Worm (Caenorhabditis elegans) whole organism, L4/young adult: ENCODE results near the gene gcc-1.

Experiments
- W03F9.2 ChIP-seq: fragments of 150-350 bp; optimal IDR thresholded peaks from 2 replicates; lab custom pipeline; 2014; ENCODE audit warnings: missing biosample characterization, missing genetic modification characterization
- him-1 ChIP-seq: sonication (generic microtip); optimal IDR thresholded peaks from 2 replicates; lab custom pipeline; 2016; ENCODE audit warnings: missing genotype, missing genetic modification reagents, missing genetic modification characterization, missing compliant biosample characterization

DNA sequence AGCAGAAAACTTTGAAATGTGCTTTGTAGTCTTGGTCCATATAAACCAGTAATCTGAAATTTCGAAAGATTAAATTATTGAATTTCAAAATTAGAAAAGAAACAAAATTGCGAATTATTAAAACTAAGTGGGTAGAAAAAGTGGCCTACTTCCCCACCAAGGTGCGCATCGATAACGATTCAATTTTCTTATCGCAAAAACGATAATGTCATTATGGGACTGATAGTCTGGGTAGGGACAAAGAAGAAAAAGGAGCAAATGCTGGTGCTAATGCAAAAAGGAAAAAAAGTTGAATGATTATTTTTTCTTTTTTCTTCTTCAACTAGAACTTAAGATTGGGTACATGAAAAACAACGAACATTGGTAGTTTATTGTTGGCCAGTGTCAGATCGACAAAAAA, 49.2 kb upstream of the gcc-1 start, which contains the start of gene gpcp-1:
- TF ChIP-seq him-1 (tag; lab: Kevin White, UChicago) = no peak
- no peak for TF ChIP-seq W03F9.2 (tag; lab: Kevin White, UChicago)
